Fruit fly (Drosophila melanogaster): Measurements from ENCODE around the gene Culd.

dm6 chr3L:8368694-8369344 lies 12.7 kb upstream of the Culd start:
- TF ChIP-seq psq (optimal IDR thresholded peaks at IDR 0.05) (no peak), Myc (optimal IDR thresholded peaks at IDR 0.05) (no peak), h (optimal IDR thresholded peaks at IDR 0.05) (no peak), Sin3A (optimal IDR thresholded peaks at IDR 0.05) (no peak)

All from Kc167 (cell line).